Fruit fly (Drosophila melanogaster) whole organism, embryonic: Measurements from ENCODE around the gene CG2182.

Source experiments
- Atf6 ChIP-seq: fragments of 200-800 bp; sonication (Bioruptor generic); IDR thresholded peaks from 2 replicates; pipeline ENCODE4 v1.3.6; 2022; ENCODE audit warnings: missing biosample characterization, missing genetic modification characterization
- BEAF-32 ChIP-seq: fragments of 200-800 bp; sonication (Bioruptor generic); optimal IDR thresholded peaks from 3 replicates; lab custom pipeline; 2017; ENCODE audit warnings: missing biosample characterization, missing genetic modification characterization, mild to moderate bottlenecking, moderate library complexity, missing genetic modification reagents
- C15 ChIP-seq: fragments of 200-800 bp; sonication (Bioruptor generic); IDR thresholded peaks from 3 replicates; pipeline ENCODE4 v1.3.6; 2022; ENCODE audit warnings: missing biosample characterization, missing genetic modification characterization
- CG10654 ChIP-seq: fragments of 200-800 bp; sonication (Bioruptor generic); optimal IDR thresholded peaks from 2 replicates; lab custom pipeline; 2016; ENCODE audit warnings: missing biosample characterization, missing genetic modification characterization
- CG12769 ChIP-seq: fragments of 200-800 bp; sonication (Bioruptor generic); optimal IDR thresholded peaks from 2 replicates; lab custom pipeline; 2019; ENCODE audit warnings: missing biosample characterization, mild to moderate bottlenecking, missing genetic modification characterization, moderate library complexity
- CG13424 ChIP-seq: fragments of 200-800 bp; sonication (Bioruptor generic); optimal IDR thresholded peaks from 2 replicates; lab custom pipeline; 2019; ENCODE audit warnings: missing biosample characterization, mild to moderate bottlenecking, missing genetic modification characterization, moderate library complexity
- CG14014 ChIP-seq: fragments of 200-800 bp; sonication (Bioruptor generic); IDR thresholded peaks from 2 replicates; pipeline ENCODE4 v1.3.6; 2022; ENCODE audit warnings: missing biosample characterization, missing genetic modification characterization
- CG15269 ChIP-seq: fragments of 200-800 bp; sonication (Bioruptor generic); optimal IDR thresholded peaks from 2 replicates; lab custom pipeline; 2018; ENCODE audit warnings: missing biosample characterization, mild to moderate bottlenecking, missing genetic modification characterization, moderate library complexity
- CG15479 ChIP-seq: fragments of 200-800 bp; sonication (Bioruptor generic); optimal IDR thresholded peaks from 3 replicates; lab custom pipeline; 2019; ENCODE audit warnings: missing biosample characterization, mild to moderate bottlenecking, missing genetic modification characterization, moderate library complexity
- CG15601 ChIP-seq: fragments of 200-800 bp; sonication (Bioruptor generic); optimal IDR thresholded peaks from 3 replicates; lab custom pipeline; 2019; ENCODE audit warnings: missing biosample characterization, mild to moderate bottlenecking, missing genetic modification characterization, moderate library complexity
- CG17385 ChIP-seq: fragments of 200-800 bp; sonication (Bioruptor generic); optimal IDR thresholded peaks from 3 replicates; lab custom pipeline; 2018; ENCODE audit warnings: missing biosample characterization, mild to moderate bottlenecking, missing genetic modification characterization
- CG17829 ChIP-seq: fragments of 200-800 bp; optimal IDR thresholded peaks from 2 replicates; lab custom pipeline; 2019; ENCODE audit warnings: missing biosample characterization, mild to moderate bottlenecking, missing genetic modification characterization, moderate library complexity
- CG34422 ChIP-seq: fragments of 200-800 bp; sonication (Bioruptor generic); IDR thresholded peaks from 3 replicates; pipeline ENCODE4 v1.3.6; 2022; ENCODE audit warnings: missing biosample characterization, missing genetic modification characterization
- CG43689 ChIP-seq: fragments of 200-800 bp; sonication (Bioruptor generic); IDR thresholded peaks from 2 replicates; pipeline ENCODE4 v1.3.6; 2022; ENCODE audit warnings: missing biosample characterization, missing genetic modification characterization
- CG6791 ChIP-seq: fragments of 200-800 bp; sonication (Bioruptor generic); IDR thresholded peaks from 3 replicates; pipeline ENCODE4 v1.3.6; 2022; ENCODE audit warnings: missing biosample characterization, missing genetic modification characterization; ENCODE audit not compliant: partially characterized antibody
- CG8765 ChIP-seq: fragments of 200-800 bp; sonication (Bioruptor generic); IDR thresholded peaks from 2 replicates; pipeline ENCODE4 v1.3.6; 2022; ENCODE audit warnings: missing biosample characterization, missing genetic modification characterization
- CG9797 ChIP-seq: fragments of 200-800 bp; sonication (Bioruptor generic); optimal IDR thresholded peaks from 3 replicates; lab custom pipeline; 2018; ENCODE audit warnings: missing biosample characterization, mild to moderate bottlenecking, missing genetic modification characterization
- Dbx ChIP-seq: fragments of 200-800 bp; sonication (Bioruptor generic); IDR thresholded peaks from 3 replicates; pipeline ENCODE4 v1.3.6; 2022; ENCODE audit warnings: missing biosample characterization, missing genetic modification characterization
- Elba2 ChIP-seq: fragments of 200-800 bp; sonication (Bioruptor generic); optimal IDR thresholded peaks from 3 replicates; lab custom pipeline; 2016; ENCODE audit warnings: missing biosample characterization, missing genetic modification characterization
- Hey ChIP-seq: fragments of 200-800 bp; sonication (Bioruptor generic); optimal IDR thresholded peaks from 3 replicates; lab custom pipeline; 2018; ENCODE audit warnings: missing biosample characterization, mild to moderate bottlenecking, missing genetic modification characterization
- HmgD ChIP-seq: fragments of 200-800 bp; sonication (Bioruptor generic); optimal IDR thresholded peaks from 3 replicates; lab custom pipeline; 2016; ENCODE audit warnings: missing biosample characterization, missing genetic modification characterization
- Hr3 ChIP-seq: fragments of 200-800 bp; sonication (Bioruptor generic); optimal IDR thresholded peaks from 3 replicates; lab custom pipeline; 2016; ENCODE audit warnings: missing biosample characterization, missing genetic modification characterization
- Hr39 ChIP-seq: fragments of >200 bp; optimal IDR thresholded peaks from 2 replicates; lab custom pipeline; 2017
- Med ChIP-seq: fragments of 200-800 bp; sonication (Bioruptor generic); peaks from one replicate; lab custom pipeline; 2016; ENCODE audit warnings: missing biosample characterization, missing genetic modification characterization, mild to moderate bottlenecking, inconsistent platforms, moderate library complexity
- Rfx ChIP-seq: fragments of 200-800 bp; sonication (Bioruptor generic); IDR thresholded peaks from 2 replicates; pipeline ENCODE4 v1.3.6; 2022; ENCODE audit warnings: missing biosample characterization, missing genetic modification characterization
- Spps ChIP-seq: fragments of 200-800 bp; sonication (Bioruptor generic); optimal IDR thresholded peaks from 2 replicates; lab custom pipeline; 2018; ENCODE audit warnings: missing biosample characterization, mild to moderate bottlenecking, missing genetic modification characterization
- Sry-β ChIP-seq: fragments of 200-800 bp; sonication (Bioruptor generic); optimal IDR thresholded peaks from 2 replicates; lab custom pipeline; 2018; ENCODE audit warnings: missing biosample characterization, mild to moderate bottlenecking, missing genetic modification characterization, moderate library complexity
- Taf1 ChIP-seq: fragments of 200-800 bp; sonication (Bioruptor generic); IDR thresholded peaks from 2 replicates; pipeline ENCODE4 v1.3.6; 2022; ENCODE audit warnings: missing biosample characterization, missing genetic modification characterization
- aop ChIP-seq: fragments of 200-800 bp; sonication (Bioruptor generic); IDR thresholded peaks from 2 replicates; pipeline ENCODE4 v1.3.6; 2022; ENCODE audit warnings: missing biosample characterization, missing genetic modification characterization
- ase ChIP-seq: fragments of 200-800 bp; sonication (Bioruptor generic); IDR thresholded peaks from 3 replicates; pipeline ENCODE4 v1.3.6; 2022; ENCODE audit warnings: missing biosample characterization, missing genetic modification characterization
- ash1 ChIP-seq: fragments of 200-800 bp; sonication (Bioruptor generic); optimal IDR thresholded peaks from 2 replicates; lab custom pipeline; 2018; ENCODE audit warnings: missing biosample characterization, mild to moderate bottlenecking, missing genetic modification characterization
- croc ChIP-seq: fragments of 200-800 bp; sonication (Bioruptor generic); conservative IDR thresholded peaks from 3 replicates; pipeline ENCODE4 v1.3.6; 2022; ENCODE audit warnings: missing biosample characterization, missing genetic modification characterization
- disco-r ChIP-seq: fragments of 200-800 bp; sonication (Bioruptor generic); optimal IDR thresholded peaks from 2 replicates; lab custom pipeline; 2016; ENCODE audit warnings: missing biosample characterization, missing genetic modification characterization
- esg ChIP-seq: fragments of 200-800 bp; sonication (Bioruptor generic); conservative IDR thresholded peaks from 2 replicates; pipeline ENCODE4 v1.3.6; 2022; ENCODE audit warnings: missing biosample characterization, missing genetic modification characterization
- fu2 ChIP-seq: fragments of 200-800 bp; sonication (Bioruptor generic); optimal IDR thresholded peaks from 2 replicates; lab custom pipeline; 2016; ENCODE audit warnings: missing biosample characterization, missing genetic modification characterization
- ind ChIP-seq: fragments of 200-800 bp; sonication (Bioruptor generic); optimal IDR thresholded peaks from 3 replicates; lab custom pipeline; 2016; ENCODE audit warnings: missing biosample characterization, missing genetic modification characterization
- kni ChIP-seq: fragments of 200-800 bp; sonication (Bioruptor generic); optimal IDR thresholded peaks from 3 replicates; lab custom pipeline; 2017; ENCODE audit warnings: mild to moderate bottlenecking, missing biosample characterization, missing genetic modification reagents, missing genetic modification characterization
- lola ChIP-seq, 3 experiments: fragments of >200 bp in 2 of 3; fragments of 200-800 bp in 1 of 3; sonication (Bioruptor generic) in 1 of 3; optimal IDR thresholded peaks; 2 replicates each; lab custom pipeline; 2017 to 2019; ENCODE audit warnings: missing biosample characterization in 3 of 3, missing genetic modification characterization in 3 of 3, mild to moderate bottlenecking in 1 of 3, moderate library complexity in 1 of 3
- odd ChIP-seq: fragments of 200-800 bp; sonication (Bioruptor generic); optimal IDR thresholded peaks from 2 replicates; lab custom pipeline; 2017; ENCODE audit warnings: missing biosample characterization, mild to moderate bottlenecking, missing genetic modification characterization
- org-1 ChIP-seq: fragments of 200-800 bp; sonication (Bioruptor generic); optimal IDR thresholded peaks from 2 replicates; lab custom pipeline; 2017; ENCODE audit warnings: missing biosample characterization, missing genetic modification characterization
- otp ChIP-seq: fragments of 200-800 bp; sonication (Bioruptor generic); IDR thresholded peaks from 3 replicates; pipeline ENCODE4, ENCODE4 v1.3.6; 2022; ENCODE audit warnings: missing biosample characterization, missing genetic modification characterization
- p53 ChIP-seq: fragments of 200-800 bp; sonication (Bioruptor generic); optimal IDR thresholded peaks from 2 replicates; lab custom pipeline; 2016; ENCODE audit warnings: missing biosample characterization, missing genetic modification characterization
- prd ChIP-seq, 3 experiments: fragments of >200 bp in 2 of 3; fragments of 200-800 bp in 1 of 3; sonication (Bioruptor generic) in 1 of 3; optimal IDR thresholded peaks in 2 of 3; IDR thresholded peaks in 1 of 3; 2 replicates in 2 of 3; 3 replicates in 1 of 3; pipeline versions ENCODE4 v1.3.6 to Lab custom; 2017 to 2022; ENCODE audit warnings: missing biosample characterization in 1 of 3, missing genetic modification characterization in 1 of 3
- pum ChIP-seq: fragments of 200-800 bp; sonication (Bioruptor generic); optimal IDR thresholded peaks from 2 replicates; lab custom pipeline; 2016; ENCODE audit warnings: missing biosample characterization, missing genetic modification characterization
- pzg ChIP-seq: fragments of 200-800 bp; sonication (Bioruptor generic); optimal IDR thresholded peaks from 3 replicates; lab custom pipeline; 2018; ENCODE audit warnings: missing biosample characterization, mild to moderate bottlenecking, missing genetic modification characterization, moderate library complexity
- shn ChIP-seq: fragments of 200-800 bp; sonication (Bioruptor generic); optimal IDR thresholded peaks from 3 replicates; lab custom pipeline; 2016; ENCODE audit warnings: missing biosample characterization, missing genetic modification characterization
- slou ChIP-seq: fragments of 200-800 bp; sonication (Bioruptor generic); optimal IDR thresholded peaks from 3 replicates; lab custom pipeline; 2016; ENCODE audit warnings: missing biosample characterization, missing genetic modification characterization
- so ChIP-seq: fragments of 200-800 bp; sonication (Bioruptor generic); IDR thresholded peaks from 3 replicates; pipeline ENCODE4 v1.3.6; 2022; ENCODE audit warnings: missing biosample characterization, missing genetic modification characterization
- sqz ChIP-seq: fragments of 200-800 bp; sonication (Bioruptor generic); optimal IDR thresholded peaks from 3 replicates; lab custom pipeline; 2018; ENCODE audit warnings: missing biosample characterization, mild to moderate bottlenecking, missing genetic modification characterization
- usp ChIP-seq: fragments of >200 bp; optimal IDR thresholded peaks from 2 replicates; lab custom pipeline; 2017; ENCODE audit warnings: missing biosample characterization, missing genetic modification characterization
- vnd ChIP-seq: fragments of 200-800 bp; sonication (Bioruptor generic); IDR thresholded peaks from 3 replicates; pipeline ENCODE4 v1.3.6; 2022; ENCODE audit warnings: missing biosample characterization, missing genetic modification characterization; ENCODE audit not compliant: partially characterized antibody
- zf30C ChIP-seq: fragments of 200-800 bp; sonication (Bioruptor generic); optimal IDR thresholded peaks from 3 replicates; lab custom pipeline; 2018; ENCODE audit warnings: missing biosample characterization, mild to moderate bottlenecking, missing genetic modification characterization

The CG2182 gene

dm6 chr3R:5701104-5701503 lies 41.4 kb upstream of the CG2182 start (continued):
- TF ChIP-seq HmgD (GFP tag; lab: Kevin White, UChicago) (no peak), usp (GFP tag; lab: Kevin White, UChicago) (no peak), Atf6 (GFP tag; lab: Robert Waterston, UW) (no peak), Dbx (no peak), slou (no peak), CG17829 (tag; lab: Kevin White, UChicago) (no peak), Med (peak; percentile 60), ind (GFP tag; lab: Kevin White, UChicago) (no peak), fu2 (no peak), prd (optimal IDR thresholded peaks at IDR 0.05; lab: Kevin White, UChicago) (no peak), prd (GFP tag; IDR thresholded peaks at IDR 0.05; lab: Robert Waterston, UW) (no peak), pum (GFP tag; lab: Kevin White, UChicago) (no peak), lola (GFP tag; optimal IDR thresholded peaks at IDR 0.05; lab: Kevin White, UChicago) (no peak), CG13424 (no peak), Rfx (no peak), Sry-β (GFP tag; lab: Kevin White, UChicago) (no peak), ase (GFP tag; lab: Robert Waterston, UW) (no peak), Hr3 (no peak), aop (GFP tag; lab: Robert Waterston, UW) (no peak), esg (GFP tag; lab: Robert Waterston, UW) (no peak), odd (GFP tag; lab: Kevin White, UChicago) (no peak), Taf1 (no peak), CG17385 (GFP tag; lab: Kevin White, UChicago) (no peak), CG9797 (GFP tag; lab: Kevin White, UChicago) (no peak), CG34422 (GFP tag; lab: Robert Waterston, UW) (no peak), so (GFP tag; lab: Robert Waterston, UW) (peak; percentile 59; the same call in 1 of the 3 replicates), CG14014 (no peak), CG43689 (GFP tag; lab: Robert Waterston, UW) (no peak), CG12769 (tag; lab: Kevin White, UChicago) (peak; percentile 14), pzg (GFP tag; lab: Kevin White, UChicago) (no peak), sqz (GFP tag; lab: Kevin White, UChicago) (no peak), disco-r (GFP tag; lab: Kevin White, UChicago) (no peak), CG8765 (GFP tag; lab: Robert Waterston, UW) (no peak), Hey (tag; lab: Kevin White, UChicago) (no peak), BEAF-32 (no peak), CG15479 (GFP tag; lab: Kevin White, UChicago) (no peak), croc (GFP tag; lab: Robert Waterston, UW) (no peak), otp (GFP tag; lab: Robert Waterston, UW) (no peak), shn (no peak), Elba2 (no peak), zf30C (GFP tag; lab: Kevin White, UChicago) (no peak), kni (GFP tag; lab: Kevin White, UChicago) (no peak), Spps (tag; lab: Kevin White, UChicago) (no peak), vnd (GFP tag; lab: Robert Waterston, UW) (no peak), CG6791 (GFP tag; lab: Robert Waterston, UW) (no peak), p53 (no peak), CG15269 (tag; lab: Kevin White, UChicago) (no peak), org-1 (no peak), Hr39 (peak; percentile 11), ash1 (GFP tag; lab: Kevin White, UChicago) (no peak), C15 (GFP tag; lab: Robert Waterston, UW) (no peak), CG10654 (GFP tag; lab: Kevin White, UChicago) (no peak), CG15601 (tag; lab: Kevin White, UChicago) (no peak)
